Worm (Caenorhabditis elegans) whole organism, L4 larva: ENCODE measurements around the gene Y75B8A.39.

Experiments
- F26F4.8 ChIP-seq: fragments of 200-800 bp; sonication (Bioruptor generic); conservative IDR thresholded peaks from 2 replicates; pipeline ENCODE4 v1.3.6; 2022; ENCODE audit warnings: missing genetic modification characterization, missing compliant biosample characterization
- F49E8.2 ChIP-seq: sonication (generic microtip); optimal IDR thresholded peaks from 2 replicates; lab custom pipeline; 2016; ENCODE audit warnings: missing compliant biosample characterization, mild to moderate bottlenecking, missing genetic modification characterization, borderline replicate concordance
- ZK337.2 ChIP-seq: fragments of 200-800 bp; sonication (Bioruptor generic); IDR thresholded peaks from 2 replicates; pipeline ENCODE4 v1.3.6; 2022; ENCODE audit warnings: missing genetic modification reagents, missing genetic modification characterization, missing compliant biosample characterization
- ama-1 ChIP-seq: fragments of 150-350 bp; optimal IDR thresholded peaks from 2 replicates; lab custom pipeline; 2014; ENCODE audit warnings: inconsistent platforms, mixed read lengths
- fkh-10 ChIP-seq: fragments of 150-350 bp; optimal IDR thresholded peaks from 2 replicates; lab custom pipeline; 2014; ENCODE audit warnings: missing biosample characterization, missing genetic modification reagents, missing genetic modification characterization
- lsy-2 ChIP-seq, 2 experiments: fragments of 150-350 bp in 1 of 2; sonication (generic microtip) in 1 of 2; optimal IDR thresholded peaks; 2 replicates each; lab custom pipeline; 2014 to 2017; ENCODE audit warnings: missing biosample characterization in 2 of 2, missing genetic modification characterization in 2 of 2

ce11 chrIII:12317492-12317891 lies 4.5 kb downstream of the Y75B8A.39 start:
- no peak for TF ChIP-seq fkh-10
- TF ChIP-seq ZK337.2 (GFP tag; lab: Robert Waterston, UW): no peak
- TF ChIP-seq F26F4.8 (GFP tag; lab: Robert Waterston, UW): no peak
- TF ChIP-seq lsy-2 (tag; optimal IDR thresholded peaks at IDR 0.05; lab: Kevin White, UChicago): no peak
- no peak for TF ChIP-seq F49E8.2
- no peak for TF ChIP-seq ama-1
